Worm (Caenorhabditis elegans) whole organism, early embryonic: ENCODE measurements around the gene W01C9.2.
A peak's percentile ranks its signal among the peaks of the same experiment; 100 is the strongest.

Experiments used
- B0310.2 ChIP-seq: sonication (generic microtip); optimal IDR thresholded peaks from 2 replicates; lab custom pipeline; 2016; ENCODE audit warnings: mild to moderate bottlenecking, missing genetic modification characterization, missing compliant biosample characterization
- F13C5.2 ChIP-seq: sonication (generic microtip); optimal IDR thresholded peaks from 2 replicates; lab custom pipeline; 2017; ENCODE audit warnings: mild to moderate bottlenecking, missing genetic modification characterization, inconsistent platforms, missing compliant biosample characterization
- aly-1 ChIP-seq: sonication (generic microtip); optimal IDR thresholded peaks from 2 replicates; lab custom pipeline; 2016; ENCODE audit warnings: missing genetic modification characterization, missing compliant biosample characterization
- ama-1 ChIP-seq: fragments of 150-350 bp; optimal IDR thresholded peaks from 2 replicates; lab custom pipeline; 2014
- ceh-13 ChIP-seq: fragments of 200-800 bp; sonication (Bioruptor generic); optimal IDR thresholded peaks from 2 replicates; lab custom pipeline; 2018; ENCODE audit warnings: mild to moderate bottlenecking, missing genetic modification characterization, missing compliant biosample characterization
- ceh-36 ChIP-seq: sonication (generic microtip); optimal IDR thresholded peaks from 2 replicates; lab custom pipeline; 2016; ENCODE audit warnings: missing genetic modification characterization, inconsistent platforms, missing compliant biosample characterization
- ets-7 ChIP-seq: sonication (generic microtip); optimal IDR thresholded peaks from 2 replicates; lab custom pipeline; 2016; ENCODE audit warnings: missing genotype, missing genetic modification characterization, missing compliant biosample characterization
- flt-1 ChIP-seq: fragments of 200-800 bp; sonication (Bioruptor generic); IDR thresholded peaks from 2 replicates; pipeline ENCODE4 v1.3.6; 2022; ENCODE audit warnings: missing genetic modification characterization, missing compliant biosample characterization
- hmbx-1 ChIP-seq: sonication (generic microtip); optimal IDR thresholded peaks from 2 replicates; lab custom pipeline; 2016; ENCODE audit warnings: mild to moderate bottlenecking, missing genetic modification characterization, missing compliant biosample characterization
- hmg-4 ChIP-seq: fragments of 200-800 bp; sonication (Bioruptor generic); optimal IDR thresholded peaks from 2 replicates; lab custom pipeline; 2018; ENCODE audit warnings: mild to moderate bottlenecking, missing genetic modification characterization, missing compliant biosample characterization
- hnd-1 ChIP-seq: sonication (generic microtip); optimal IDR thresholded peaks from 2 replicates; lab custom pipeline; 2016; ENCODE audit warnings: missing genetic modification characterization, missing compliant biosample characterization
- pes-1 ChIP-seq: fragments of 200-800 bp; sonication (Bioruptor generic); IDR thresholded peaks from 2 replicates; pipeline ENCODE4 v1.3.6; 2022; ENCODE audit warnings: missing genetic modification reagents, missing genetic modification characterization, missing compliant biosample characterization
- scrt-1 ChIP-seq: fragments of 200-800 bp; sonication (Bioruptor generic); IDR thresholded peaks from 2 replicates; pipeline ENCODE4 v1.3.6; 2022; ENCODE audit warnings: missing genetic modification characterization, missing compliant biosample characterization
- sea-1 ChIP-seq: fragments of 200-800 bp; sonication (Bioruptor generic); conservative IDR thresholded peaks from 2 replicates; pipeline ENCODE4 v1.3.6; 2022; ENCODE audit warnings: missing genetic modification characterization, missing compliant biosample characterization
- tbx-11 ChIP-seq: fragments of 200-800 bp; sonication (Bioruptor generic); IDR thresholded peaks from 2 replicates; pipeline ENCODE4 v1.3.6; 2022; ENCODE audit warnings: missing genetic modification characterization, missing compliant biosample characterization
- tbx-37 ChIP-seq: fragments of 200-800 bp; sonication (Bioruptor generic); conservative IDR thresholded peaks from 2 replicates; pipeline ENCODE4 v1.3.6; 2022; ENCODE audit warnings: missing genetic modification reagents, missing genetic modification characterization, missing compliant biosample characterization
- tra-4 ChIP-seq: sonication (generic microtip); optimal IDR thresholded peaks from 2 replicates; lab custom pipeline; 2017; ENCODE audit warnings: missing genetic modification characterization, missing compliant biosample characterization

W01C9.2 gene

DNA sequence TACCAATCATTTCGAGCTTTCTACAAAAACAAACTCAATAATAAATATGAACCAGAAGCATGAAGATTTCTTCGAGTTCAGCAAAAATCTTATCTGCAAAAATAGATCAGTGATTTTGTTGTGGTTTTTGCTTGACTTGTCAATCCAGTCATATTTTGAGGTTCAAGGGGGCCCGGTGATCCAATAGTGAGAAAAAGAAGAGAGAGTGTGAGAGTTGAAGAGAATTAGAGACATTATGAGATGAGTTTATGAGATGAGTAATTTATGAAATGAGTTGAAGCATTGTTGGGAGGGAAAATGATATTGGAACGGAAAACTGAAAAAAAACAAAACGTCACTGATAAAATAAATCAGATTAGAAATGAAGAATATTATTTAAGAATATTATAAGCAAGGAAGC lies 27.2 kb upstream of the W01C9.2 start, which contains the start of gene T13H5.1:
T13H5.1 (minus strand) TSS at position 101 of the 400 bp plus-strand sequence.
- TF ChIP-seq tra-4 (tag; lab: Kevin White, UChicago) (no peak), scrt-1 (GFP tag; lab: Robert Waterston, UW) (no peak), pes-1 (GFP tag; lab: Robert Waterston, UW) (no peak), tbx-37 (GFP tag; lab: Robert Waterston, UW) (no peak), B0310.2 (tag; lab: Kevin White, UChicago) (no peak), hmg-4 (GFP tag; lab: Kevin White, UChicago) (no peak), flt-1 (GFP tag; lab: Robert Waterston, UW) (no peak), F13C5.2 (tag; lab: Kevin White, UChicago) (no peak), sea-1 (no peak), ets-7 (tag; lab: Kevin White, UChicago) (no peak), hnd-1 (tag; lab: Kevin White, UChicago) (no peak), hmbx-1 (tag; lab: Kevin White, UChicago) (no peak), ceh-36 (no peak), tbx-11 (GFP tag; lab: Robert Waterston, UW) (no peak), ama-1 (lab: Kevin White, UChicago) (no peak)

DNA sequence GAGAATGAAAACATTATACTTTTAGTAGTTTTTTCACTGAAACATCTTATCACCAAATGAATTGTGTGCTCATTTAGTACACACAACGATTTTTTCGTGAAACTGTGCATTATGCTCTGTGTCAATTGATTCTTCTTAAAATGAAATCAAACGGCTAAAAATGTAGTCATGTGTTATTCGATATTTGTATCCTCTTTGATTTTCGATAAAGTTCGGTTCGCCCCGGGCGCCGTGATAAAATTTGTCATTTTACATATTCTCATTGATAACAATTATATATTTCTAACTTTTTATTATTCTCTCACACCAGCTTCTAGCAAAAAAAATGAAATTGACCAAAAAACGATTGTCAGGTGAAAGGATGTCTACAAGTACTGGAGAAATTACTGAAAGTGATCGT lies 21.4 kb upstream of the W01C9.2 start, which contains the start of gene ctg-2:
ctg-2 (plus strand) TSS at position 326 of the 400 bp plus-strand sequence.
- no peak for TF ChIP-seq ets-7 (tag; lab: Kevin White, UChicago)
- no peak for TF ChIP-seq tbx-11 (GFP tag; lab: Robert Waterston, UW)
- no peak for TF ChIP-seq F13C5.2 (tag; lab: Kevin White, UChicago)
- no peak for TF ChIP-seq flt-1 (GFP tag; lab: Robert Waterston, UW)
- TF ChIP-seq tbx-37 (GFP tag; lab: Robert Waterston, UW) = no peak
- no peak for TF ChIP-seq scrt-1 (GFP tag; lab: Robert Waterston, UW)

DNA sequence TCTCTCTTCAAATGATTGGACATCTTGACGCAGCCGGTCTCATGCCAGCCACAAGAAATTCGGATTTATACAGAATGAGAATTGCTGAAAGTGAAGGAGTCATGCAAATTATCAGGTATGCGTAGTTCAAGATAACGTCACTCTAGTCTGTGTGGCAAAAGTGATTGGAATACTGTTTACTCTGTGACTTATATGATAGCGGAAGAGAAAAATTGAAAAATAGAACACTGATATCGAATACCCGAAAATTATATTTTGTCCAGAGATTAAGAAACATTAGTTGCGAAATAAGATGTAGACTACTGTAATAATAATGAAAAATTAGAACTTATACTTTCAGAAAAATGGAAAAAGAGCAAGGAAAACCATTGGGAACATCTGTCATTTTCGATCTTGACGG lies 20.6 kb upstream of the W01C9.2 start:
- TF ChIP-seq tbx-11 (GFP tag; lab: Robert Waterston, UW) (no peak), ama-1 (lab: Kevin White, UChicago) (no peak), hmbx-1 (tag; lab: Kevin White, UChicago) (no peak), ceh-36 (no peak), aly-1 (tag; lab: Kevin White, UChicago) (no peak), scrt-1 (GFP tag; lab: Robert Waterston, UW) (no peak), F13C5.2 (tag; lab: Kevin White, UChicago) (no peak)

DNA sequence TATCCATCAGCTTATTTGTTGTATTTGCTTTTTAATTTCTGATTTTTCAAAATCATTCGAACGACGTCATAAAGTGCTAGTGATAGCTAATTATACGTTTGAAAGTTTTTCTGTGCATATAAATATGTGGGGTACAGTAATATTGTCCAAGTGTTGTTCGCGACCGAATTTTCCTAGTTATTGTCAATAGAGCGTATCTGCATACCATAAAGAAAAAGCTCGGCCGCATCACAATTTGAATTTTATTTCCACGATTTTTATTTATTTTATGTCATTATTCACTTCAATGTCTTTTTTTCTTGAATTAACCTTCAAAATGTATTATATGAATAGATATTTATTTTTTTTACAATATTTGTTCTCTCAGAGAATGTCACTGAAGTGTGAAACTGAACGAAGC lies 19.4 kb upstream of the W01C9.2 start, which contains the start of gene rnh-2:
rnh-2 (plus strand) TSS at position 368 of the 400 bp plus-strand sequence.
- TF ChIP-seq hmbx-1 (tag; lab: Kevin White, UChicago) = no peak
- TF ChIP-seq pes-1 (GFP tag; lab: Robert Waterston, UW) = no peak
- no peak for TF ChIP-seq B0310.2 (tag; lab: Kevin White, UChicago)
- no peak for TF ChIP-seq hmg-4 (GFP tag; lab: Kevin White, UChicago)
- no peak for TF ChIP-seq sea-1
- no peak for TF ChIP-seq ceh-36
- TF ChIP-seq tbx-11 (GFP tag; lab: Robert Waterston, UW) = no peak
- no peak for TF ChIP-seq hnd-1 (tag; lab: Kevin White, UChicago)
- no peak for TF ChIP-seq aly-1 (tag; lab: Kevin White, UChicago)
- no peak for TF ChIP-seq tra-4 (tag; lab: Kevin White, UChicago)
- TF ChIP-seq scrt-1 (GFP tag; lab: Robert Waterston, UW) = no peak
- TF ChIP-seq ets-7 (tag; lab: Kevin White, UChicago) = no peak
- TF ChIP-seq flt-1 (GFP tag; lab: Robert Waterston, UW) = 0 out of 2 replicates have a peak, but pooled peaks have one; percentile 31
- no peak for TF ChIP-seq ceh-13 (GFP tag; lab: Kevin White, UChicago)
- peak; percentile 46; the same call in 1 of the 2 replicates for TF ChIP-seq tbx-37 (GFP tag; lab: Robert Waterston, UW)
- TF ChIP-seq F13C5.2 (tag; lab: Kevin White, UChicago) = peak; percentile 5
- no peak for TF ChIP-seq ama-1 (lab: Kevin White, UChicago)

DNA sequence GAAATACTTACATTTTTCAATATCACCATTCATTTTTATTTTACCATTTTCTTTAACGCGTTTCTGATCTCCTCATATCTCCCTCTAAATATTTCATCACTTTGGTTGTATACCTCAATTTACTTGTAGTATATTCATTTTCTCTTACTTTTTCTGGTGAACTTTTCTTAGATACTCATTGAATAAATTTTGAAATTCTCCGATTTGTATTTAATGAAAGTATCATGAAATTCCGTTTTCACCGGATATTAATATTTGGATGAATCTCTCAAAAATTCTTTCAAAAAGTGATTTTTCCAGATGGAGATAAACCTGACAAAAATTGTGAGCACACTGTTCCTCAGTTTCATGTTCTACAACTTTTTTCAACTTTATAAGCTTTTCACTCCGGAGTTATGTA lies 17.9 kb upstream of the W01C9.2 start, which contains the start of gene T13H5.8:
T13H5.8 (plus strand) TSS at position 301 of the 400 bp plus-strand sequence.
- TF ChIP-seq F13C5.2 (tag; lab: Kevin White, UChicago) (no peak), ceh-13 (GFP tag; lab: Kevin White, UChicago) (no peak), aly-1 (tag; lab: Kevin White, UChicago) (no peak), sea-1 (no peak), ets-7 (tag; lab: Kevin White, UChicago) (no peak), tbx-37 (GFP tag; lab: Robert Waterston, UW) (no peak), flt-1 (GFP tag; lab: Robert Waterston, UW) (no peak), tra-4 (tag; lab: Kevin White, UChicago) (no peak), hnd-1 (tag; lab: Kevin White, UChicago) (no peak), hmbx-1 (tag; lab: Kevin White, UChicago) (no peak), ceh-36 (no peak), B0310.2 (tag; lab: Kevin White, UChicago) (no peak), hmg-4 (GFP tag; lab: Kevin White, UChicago) (no peak), tbx-11 (GFP tag; lab: Robert Waterston, UW) (no peak), pes-1 (GFP tag; lab: Robert Waterston, UW) (no peak), scrt-1 (GFP tag; lab: Robert Waterston, UW) (no peak)

DNA sequence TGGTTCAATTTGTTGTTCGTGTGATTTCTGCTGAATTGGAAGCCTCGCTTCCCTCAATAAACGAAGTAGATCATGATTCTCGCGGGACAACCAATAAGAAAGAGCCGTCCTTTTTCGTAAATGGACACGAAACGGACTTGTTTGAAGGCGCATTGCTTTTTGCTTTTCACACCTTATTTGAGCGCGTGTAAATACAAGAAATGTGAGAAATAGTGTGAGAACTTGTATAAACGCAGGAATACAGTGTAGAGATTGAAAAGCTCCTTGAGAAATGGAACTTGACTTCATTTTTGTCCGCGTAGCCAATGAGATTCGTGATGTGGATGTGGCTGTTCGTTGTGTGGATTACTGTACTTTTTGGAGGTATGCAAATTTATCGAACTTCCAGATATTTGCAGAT lies 15.5 kb upstream of the W01C9.2 start, which contains the start of gene cht-2:
cht-2 (plus strand) TSS at position 301 of the 400 bp plus-strand sequence.
- TF ChIP-seq tbx-37 (GFP tag; lab: Robert Waterston, UW) (no peak), flt-1 (GFP tag; lab: Robert Waterston, UW) (no peak), hmbx-1 (tag; lab: Kevin White, UChicago) (no peak)

DNA sequence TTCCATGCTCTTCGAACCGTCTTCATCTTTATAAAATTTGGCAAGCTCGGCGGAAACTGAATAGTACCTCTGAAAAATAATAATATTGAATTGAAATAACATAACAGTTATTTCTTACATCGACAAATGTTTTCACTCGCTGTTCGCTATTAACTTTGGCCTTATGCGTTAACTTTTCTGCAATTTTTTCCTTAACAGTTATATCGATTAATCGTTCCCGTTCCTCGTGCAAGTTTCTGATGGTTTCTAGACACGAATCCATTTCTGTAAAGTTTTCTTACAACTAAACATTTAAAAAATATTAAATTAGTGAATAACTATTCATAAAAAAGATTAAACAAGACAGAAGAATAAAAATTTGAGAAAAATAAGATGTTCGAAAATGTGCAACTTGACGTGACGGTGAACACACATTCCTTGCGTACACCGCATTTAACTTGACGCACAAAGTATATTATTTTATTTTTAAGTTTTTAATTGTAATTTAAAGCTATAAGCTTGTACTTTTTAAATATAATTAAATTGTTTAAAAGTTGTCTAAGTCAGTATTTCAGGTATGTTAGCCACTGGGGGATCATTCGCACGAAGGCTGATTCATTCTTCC lies 10.9 kb upstream of the W01C9.2 start, which contains the start of the genes prp-9 and mrps-18B:
prp-9 (minus strand) TSS at position 264 of the 604 bp plus-strand sequence.
mrps-18B (plus strand) TSS at position 549 of the 604 bp plus-strand sequence.
- TF ChIP-seq tra-4 (tag; lab: Kevin White, UChicago) = no peak
- TF ChIP-seq ceh-36 = no peak
- TF ChIP-seq aly-1 (tag; lab: Kevin White, UChicago) = no peak
- no peak for TF ChIP-seq hmbx-1 (tag; lab: Kevin White, UChicago)
- TF ChIP-seq tbx-37 (GFP tag; lab: Robert Waterston, UW) = no peak
- no peak for TF ChIP-seq hnd-1 (tag; lab: Kevin White, UChicago)
- no peak for TF ChIP-seq ets-7 (tag; lab: Kevin White, UChicago)
- TF ChIP-seq tbx-11 (GFP tag; lab: Robert Waterston, UW) = no peak
